Fruit fly (Drosophila melanogaster): ENCODE measurements around the gene Argl.

- TF ChIP-seq tj (GFP tag; optimal IDR thresholded peaks at IDR 0.05) (no peak), Crg-1 (GFP tag; optimal IDR thresholded peaks at IDR 0.05) (no peak), Hr96 (GFP tag; optimal IDR thresholded peaks at IDR 0.05) (no peak), kay (GFP tag; ENCODE audit: borderline replicate concordance) (peak; percentile 8), CG7101 (tag; optimal IDR thresholded peaks at IDR 0.05) (no peak), CG1620 (GFP tag; optimal IDR thresholded peaks at IDR 0.05) (no peak), CG5204 (GFP tag; optimal IDR thresholded peaks at IDR 0.05) (no peak)
Observed at dm6 chr2L:8947989-8948388, 6.1 kb upstream of the Argl start.
